Fruit fly (Drosophila melanogaster): ENCODE measurements around the gene anne.
A peak's percentile ranks its signal among the peaks of the same experiment; 100 is the strongest.

The anne gene

dm6 chr4:174526-174925 lies 42.5 kb downstream of the anne start:
- TF ChIP-seq CTCF (optimal IDR thresholded peaks at IDR 0.05) (no peak), CG8478 (optimal IDR thresholded peaks at IDR 0.05) (no peak)

- TF ChIP-seq CTCF (optimal IDR thresholded peaks at IDR 0.05) (no peak), CG8478 (optimal IDR thresholded peaks at IDR 0.05) (no peak)
Observed at dm6 chr4:175245-175644, 43.2 kb downstream of the anne start, which contains the start of gene CG33978. TSS of gene CG33978 (minus strand) at chr4:175639.

- TF ChIP-seq CTCF (optimal IDR thresholded peaks at IDR 0.05) = peak in 1 of 2 experiments; percentile 4
- no peak for TF ChIP-seq CG8478 (optimal IDR thresholded peaks at IDR 0.05)
Observed at dm6 chr4:179062-179919, 47.3 kb downstream of the anne start, which contains the start of gene Arl4. TSS of gene Arl4 (minus strand) at chr4:179389.

- TF ChIP-seq CG8478 (optimal IDR thresholded peaks at IDR 0.05) (no peak), CTCF (optimal IDR thresholded peaks at IDR 0.05) (no peak)
Observed at dm6 chr4:179920-180261, 47.9 kb downstream of the anne start.

dm6 chr4:180780-181179 lies 48.8 kb downstream of the anne start:
- TF ChIP-seq CG8478 (optimal IDR thresholded peaks at IDR 0.05) (no peak), CTCF (optimal IDR thresholded peaks at IDR 0.05) (no peak)

dm6 chr4:181639-182038 lies 49.6 kb downstream of the anne start:
- TF ChIP-seq CTCF (optimal IDR thresholded peaks at IDR 0.05) (no peak), CG8478 (optimal IDR thresholded peaks at IDR 0.05) (no peak)

- TF ChIP-seq CG8478 (optimal IDR thresholded peaks at IDR 0.05) (no peak), CTCF (optimal IDR thresholded peaks at IDR 0.05) (no peak)
Observed at dm6 chr4:183681-184080, 51.7 kb downstream of the anne start.

dm6 chr4:192540-192939 lies 60.5 kb downstream of the anne start:
- TF ChIP-seq CTCF (optimal IDR thresholded peaks at IDR 0.05) (no peak), CG8478 (optimal IDR thresholded peaks at IDR 0.05) (no peak)
